Fruit fly (Drosophila melanogaster): ENCODE data around the gene CG12065.

DNA sequence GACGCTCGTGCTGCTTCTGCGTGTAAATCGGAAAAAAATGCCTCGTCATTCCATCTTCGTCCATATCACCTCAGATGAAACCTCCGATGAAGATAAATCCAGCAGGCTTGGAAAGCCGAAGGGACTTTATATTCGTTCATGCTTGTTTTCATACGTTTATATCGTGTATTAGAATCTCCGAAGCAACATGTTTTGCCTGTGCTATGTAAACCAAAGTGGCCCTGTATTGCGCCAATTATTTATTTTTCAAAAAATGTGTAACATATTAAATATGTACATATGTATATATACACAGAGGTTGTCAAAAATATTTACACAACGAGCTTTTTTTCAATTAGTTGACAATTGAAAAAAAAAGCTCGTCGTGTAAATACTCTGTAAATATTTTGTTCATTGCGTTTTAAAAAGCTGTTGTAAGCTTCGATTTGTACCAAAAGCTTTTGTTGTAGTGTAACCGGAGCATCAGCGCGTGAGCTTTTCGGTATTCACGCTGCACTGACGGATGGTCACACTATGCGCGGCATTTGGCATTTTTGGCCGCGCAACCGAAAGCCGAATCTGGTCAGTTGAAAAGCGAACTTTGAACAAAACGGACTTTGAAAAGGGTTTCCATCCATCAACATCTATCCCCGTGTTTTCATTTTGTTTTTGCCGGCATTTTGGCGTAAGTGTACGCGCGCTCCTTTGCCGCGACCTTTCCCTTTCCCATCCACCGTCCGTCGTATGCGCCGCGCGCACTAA lies at the start of gene CG12065:
- TF ChIP-seq CG14655 (GFP tag; optimal IDR thresholded peaks at IDR 0.05) (no peak), CG34367 (tag; optimal IDR thresholded peaks at IDR 0.05) (no peak), CG10348 (GFP tag; IDR thresholded peaks at IDR 0.05) (no peak), CG15710 (tag; optimal IDR thresholded peaks at IDR 0.05) (no peak)
